Worm (Caenorhabditis elegans): Measurements from ENCODE around the gene C08E3.1.
"Not testable (repeated sequence)": the region's sequence is repeated elsewhere in the genome, so short reads cannot be mapped to it uniquely, and the experiment has no call there.

C08E3.1 gene

DNA sequence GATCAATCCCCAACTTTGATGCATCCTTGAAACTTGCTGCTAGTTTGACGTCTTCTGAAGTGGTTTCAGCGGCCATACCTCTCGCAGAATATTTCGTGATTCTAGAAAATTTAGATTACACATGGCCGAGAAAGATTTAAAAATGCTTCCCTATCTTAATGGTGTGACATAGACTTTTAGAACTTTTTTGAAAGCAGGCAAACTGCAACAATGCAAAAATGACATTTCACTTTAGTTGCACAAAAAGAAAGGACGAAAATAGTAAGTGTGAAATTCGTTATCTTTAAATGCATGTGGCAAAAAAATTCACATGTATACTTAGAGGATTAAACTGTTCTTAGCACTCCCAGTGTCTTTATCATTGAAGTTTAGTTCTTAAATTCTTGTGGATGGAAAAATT lies 23.6 kb downstream of the C08E3.1 start, which contains the start of gene ZC204.12:
Gene ZC204.12 (minus strand): TSS at position 101 of the 400 bp plus-strand sequence.
- TF ChIP-seq mdl-1 (tag; optimal IDR thresholded peaks at IDR 0.05) (no peak), F16B12.6 (tag; optimal IDR thresholded peaks at IDR 0.05) (no peak), tlp-1 (tag; optimal IDR thresholded peaks at IDR 0.05) (no peak), snpc-4 (tag; optimal IDR thresholded peaks at IDR 0.05) (no peak), blmp-1 (tag; optimal IDR thresholded peaks at IDR 0.05) (no peak), ztf-4 (tag; optimal IDR thresholded peaks at IDR 0.05) (no peak), mef-2 (tag; optimal IDR thresholded peaks at IDR 0.05) (no peak), snu-23 (GFP tag; optimal IDR thresholded peaks at IDR 0.05) (no peak), sup-37 (GFP tag; optimal IDR thresholded peaks at IDR 0.05) (no peak), ceh-8 (GFP tag; optimal IDR thresholded peaks at IDR 0.05) (no peak), rnt-1 (tag; optimal IDR thresholded peaks at IDR 0.05) (no peak), ama-1 (optimal IDR thresholded peaks at IDR 0.05) (no peak), sptf-1 (tag; optimal IDR thresholded peaks at IDR 0.05) (no peak), jun-1 (tag; optimal IDR thresholded peaks at IDR 0.05) (no peak), alr-1 (tag; optimal IDR thresholded peaks at IDR 0.05; ENCODE audit: borderline replicate concordance) (no peak), pqm-1 (tag; optimal IDR thresholded peaks at IDR 0.05) (no peak), lin-14 (GFP tag; optimal IDR thresholded peaks at IDR 0.05) (no peak), elt-3 (tag; optimal IDR thresholded peaks at IDR 0.05) (no peak)

DNA sequence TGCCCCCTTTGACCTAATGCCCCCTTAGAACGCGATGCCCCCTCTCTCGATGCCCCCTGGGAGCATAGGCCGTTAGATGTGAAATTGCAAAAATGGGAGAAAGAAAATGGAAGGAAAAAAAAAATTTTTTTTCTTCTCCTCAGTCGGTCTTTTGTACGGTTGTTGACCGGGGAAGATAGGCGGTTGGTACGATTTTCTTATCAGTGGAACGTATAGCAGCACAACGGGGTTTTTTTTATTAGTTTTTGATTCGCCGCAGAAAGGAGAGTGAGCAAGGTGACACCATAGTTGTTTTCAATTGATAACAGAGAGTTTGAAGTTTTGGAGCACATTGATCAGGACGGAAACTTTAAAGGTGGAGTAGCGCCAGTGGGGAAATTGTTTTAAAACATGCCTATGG lies 26.1 kb downstream of the C08E3.1 start:
- peak; percentile 74 for TF ChIP-seq elt-2 (tag; optimal IDR thresholded peaks at IDR 0.05)

DNA sequence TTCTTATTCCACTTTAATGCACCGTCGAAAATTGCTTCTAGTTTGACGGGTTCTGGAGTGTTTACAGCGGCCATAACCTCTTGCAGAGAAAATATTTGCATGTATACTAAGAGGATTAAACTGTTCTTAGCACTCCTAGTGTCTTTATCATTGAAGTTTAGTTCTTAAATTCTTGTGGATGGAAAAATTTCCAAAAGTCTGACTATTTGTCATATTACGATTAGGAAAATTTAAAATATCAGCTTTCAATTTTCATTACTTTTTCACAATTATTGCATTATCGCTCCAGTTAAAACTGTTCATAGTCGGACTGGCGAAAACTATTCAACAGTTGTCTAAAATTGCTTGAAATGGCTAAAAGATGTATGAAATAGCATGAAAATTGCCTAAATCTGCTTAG lies 27.3 kb downstream of the C08E3.1 start, which contains the start of gene ZC204.13:
Gene ZC204.13 (minus strand): TSS at position 101 of the 400 bp plus-strand sequence.
- TF ChIP-seq fkh-4 (tag; optimal IDR thresholded peaks at IDR 0.05; ENCODE audit: borderline replicate concordance); egl-27 (tag; optimal IDR thresholded peaks at IDR 0.05); snu-23 (GFP tag; optimal IDR thresholded peaks at IDR 0.05): not testable (repeated sequence)

DNA sequence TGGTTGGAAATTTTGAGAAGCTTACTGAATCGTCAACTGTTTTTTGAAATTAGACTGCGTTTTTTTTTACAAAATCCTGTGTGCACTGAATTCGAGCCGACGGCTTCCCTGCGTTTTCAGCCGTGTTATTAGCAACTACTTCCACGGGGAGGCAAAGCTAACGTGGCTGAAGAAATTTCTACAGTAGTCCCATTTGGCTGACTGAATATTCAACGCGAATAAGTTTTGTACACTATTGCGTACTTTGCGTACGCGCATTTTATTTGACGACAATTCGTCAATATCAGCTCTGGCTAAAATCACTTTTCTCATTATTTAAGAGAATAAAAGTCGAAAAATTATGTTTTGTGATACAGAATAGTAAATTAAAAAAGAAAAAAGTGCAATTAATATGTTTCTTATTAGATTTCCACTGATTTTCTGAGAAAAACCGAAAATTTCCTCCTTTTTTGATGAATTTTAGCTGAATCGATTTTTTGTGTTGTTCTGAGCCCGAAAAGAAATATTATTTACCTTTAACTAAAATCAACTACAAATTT lies 27.8 kb downstream of the C08E3.1 start:
- TF ChIP-seq nhr-19 (GFP tag; conservative IDR thresholded peaks at IDR 0.05) = peak; percentile 41
- TF ChIP-seq efl-1 (optimal IDR thresholded peaks at IDR 0.05) = peak in 1 of 2 experiments; percentile 9
- TF ChIP-seq efl-1 (GFP tag; optimal IDR thresholded peaks at IDR 0.05 in 1 of 2) = not testable (repeated sequence)
- TF ChIP-seq ceh-88 (GFP tag; IDR thresholded peaks at IDR 0.05) = peak; percentile 54
- TF ChIP-seq lsy-2 (tag; optimal IDR thresholded peaks at IDR 0.05) = peak in 1 of 2 experiments; percentile 55

DNA sequence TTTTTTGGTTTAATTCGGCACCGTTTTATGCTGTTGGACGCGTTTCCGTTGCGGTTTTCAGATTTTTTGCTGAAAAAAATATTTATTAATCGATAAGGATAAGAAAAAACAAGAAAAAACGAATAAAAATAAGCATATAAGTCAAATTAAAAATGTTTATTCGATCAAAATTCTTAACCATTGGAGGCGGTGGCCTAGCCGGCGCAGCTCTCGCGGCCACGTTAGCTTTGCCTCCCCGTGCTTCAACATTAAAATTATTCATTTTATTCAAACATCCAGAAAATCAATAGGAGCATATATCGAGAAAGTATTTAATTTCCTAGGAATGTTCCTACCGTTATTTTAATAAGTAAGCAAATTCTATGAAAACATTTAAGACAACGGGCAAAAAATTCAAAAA lies 29.3 kb downstream of the C08E3.1 start, which contains the start of gene ZC204.14:
Gene ZC204.14 (minus strand): TSS at position 69 of the 400 bp plus-strand sequence.
- no peak for TF ChIP-seq isw-1 (GFP tag; IDR thresholded peaks at IDR 0.05)
- TF ChIP-seq nhr-90 (tag; optimal IDR thresholded peaks at IDR 0.05; ENCODE audit: poor library complexity) = no peak
- no peak for TF ChIP-seq lin-39 (tag; optimal IDR thresholded peaks at IDR 0.05)
- peak in 1 of 2 experiments; percentile 46 for TF ChIP-seq lsy-2 (tag; optimal IDR thresholded peaks at IDR 0.05)

DNA sequence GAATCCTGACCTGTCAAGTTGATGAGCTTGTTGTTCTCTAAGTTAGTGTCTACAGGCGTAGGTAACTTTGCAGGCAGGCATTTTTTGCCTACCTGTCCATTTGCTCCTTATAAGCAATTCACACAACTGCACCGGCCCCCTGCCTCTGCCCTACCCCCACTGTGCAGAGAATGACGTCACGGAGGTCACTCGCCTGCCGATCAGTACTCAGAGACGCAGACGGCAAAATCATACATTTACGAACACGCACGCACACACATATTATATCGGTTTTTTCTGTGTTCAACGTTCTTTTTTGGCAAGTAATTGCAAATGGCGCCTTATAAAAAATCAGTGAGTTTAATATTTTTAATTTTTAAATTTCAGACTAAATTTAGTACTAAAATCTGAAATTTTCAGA lies 29.9 kb downstream of the C08E3.1 start, which contains the start of gene duxl-1:
Gene duxl-1 (plus strand): TSS at position 184 of the 400 bp plus-strand sequence.
- TF ChIP-seq ceh-82 (tag; optimal IDR thresholded peaks at IDR 0.05) = peak in 1 of 3 experiments; percentile 9
- TF ChIP-seq efl-1 (optimal IDR thresholded peaks at IDR 0.05) = peak in 1 of 2 experiments; percentile 37
- TF ChIP-seq efl-1 (GFP tag; optimal IDR thresholded peaks at IDR 0.05 in 1 of 2) = peak in 1 of 2 experiments; percentile 2
- TF ChIP-seq rnt-1 (tag; optimal IDR thresholded peaks at IDR 0.05) = peak; percentile 24
- peak in 2 of 3 experiments; percentile 7 to 15 for TF ChIP-seq dpl-1 (GFP tag; optimal IDR thresholded peaks at IDR 0.05)
- TF ChIP-seq elt-2 (tag; optimal IDR thresholded peaks at IDR 0.05) = peak; percentile 3
- TF ChIP-seq nhr-47 (tag; optimal IDR thresholded peaks at IDR 0.05) = no peak
- TF ChIP-seq nhr-90 (tag; optimal IDR thresholded peaks at IDR 0.05; ENCODE audit: poor library complexity) = peak; percentile 21
- peak; percentile 7 for TF ChIP-seq nhr-85 (tag)
- peak; percentile 13 for TF ChIP-seq nhr-20 (tag; optimal IDR thresholded peaks at IDR 0.05)
- TF ChIP-seq mep-1 (tag; optimal IDR thresholded peaks at IDR 0.05) = peak; percentile 18
- no peak for TF ChIP-seq snpc-4 (tag; optimal IDR thresholded peaks at IDR 0.05)
- peak in 1 of 2 experiments; percentile 12 for TF ChIP-seq mdl-1 (tag; optimal IDR thresholded peaks at IDR 0.05)
- peak; percentile 63 for TF ChIP-seq lin-14 (GFP tag; optimal IDR thresholded peaks at IDR 0.05)
- TF ChIP-seq lsy-2 (tag; optimal IDR thresholded peaks at IDR 0.05) = peak in 1 of 2 experiments; percentile 38
- TF ChIP-seq lin-35 (GFP tag; optimal IDR thresholded peaks at IDR 0.05) = peak in 1 of 2 experiments; percentile 44
- TF ChIP-seq lin-15B (tag; optimal IDR thresholded peaks at IDR 0.05) = no peak
